Fruit fly (Drosophila melanogaster) whole organism, embryonic: ENCODE measurements around the gene CG13127.
A peak's percentile ranks its signal among the peaks of the same experiment; 100 is the strongest.

Experiments used
- CG31441 ChIP-seq: fragments of 200-800 bp; sonication (Bioruptor generic); IDR thresholded peaks from 2 replicates; pipeline ENCODE4 v1.3.6; 2022; ENCODE audit warnings: missing biosample characterization, missing genetic modification characterization
- CG5245 ChIP-seq: fragments of 200-800 bp; sonication (Bioruptor generic); optimal IDR thresholded peaks from 3 replicates; lab custom pipeline; 2016; ENCODE audit warnings: missing biosample characterization, missing genetic modification characterization
- CTCF ChIP-seq: fragments of 200-800 bp; sonication (Bioruptor generic); optimal IDR thresholded peaks from 2 replicates; lab custom pipeline; 2017; ENCODE audit warnings: missing biosample characterization, mild to moderate bottlenecking, missing genetic modification characterization, moderate library complexity
- Camta ChIP-seq: fragments of 200-800 bp; sonication (Bioruptor generic); optimal IDR thresholded peaks from 2 replicates; lab custom pipeline; 2016; ENCODE audit warnings: missing biosample characterization, missing genetic modification characterization
- Dfd ChIP-seq, 2 experiments: fragments of >200 bp; optimal IDR thresholded peaks; 2 replicates each; lab custom pipeline; 2017; ENCODE audit warnings: missing biosample characterization in 2 of 2, missing genetic modification characterization in 2 of 2
- Dll ChIP-seq: fragments of 200-800 bp; sonication (Bioruptor generic); IDR thresholded peaks from 4 replicates; pipeline ENCODE4 v1.3.6; 2022; ENCODE audit warnings: missing biosample characterization, missing genetic modification characterization; ENCODE audit not compliant: partially characterized antibody
- HmgD ChIP-seq: fragments of 200-800 bp; sonication (Bioruptor generic); optimal IDR thresholded peaks from 3 replicates; lab custom pipeline; 2016; ENCODE audit warnings: missing biosample characterization, missing genetic modification characterization
- ewg ChIP-seq: fragments of 200-800 bp; sonication (Bioruptor generic); optimal IDR thresholded peaks from 3 replicates; lab custom pipeline; 2017; ENCODE audit warnings: mild to moderate bottlenecking, missing biosample characterization, missing genetic modification reagents, missing genetic modification characterization
- zfh2 ChIP-seq: fragments of 200-800 bp; sonication (Bioruptor generic); optimal IDR thresholded peaks from 2 replicates; lab custom pipeline; 2016; ENCODE audit warnings: missing biosample characterization, missing genetic modification characterization

- TF ChIP-seq Dfd (GFP tag; optimal IDR thresholded peaks at IDR 0.05; lab: Kevin White, UChicago) (no peak), ewg (GFP tag; lab: Kevin White, UChicago) (peak; percentile 36), CTCF (GFP tag; lab: Kevin White, UChicago) (no peak), HmgD (no peak), Camta (GFP tag; lab: Kevin White, UChicago) (no peak), zfh2 (GFP tag; lab: Kevin White, UChicago) (no peak), CG5245 (peak; percentile 49), CG31441 (GFP tag; lab: Robert Waterston, UW) (peak; percentile 68), Dll (no peak)
Measured at dm6 chr2L:9986402-9987350, 39.8 kb upstream of the CG13127 start.
